Worm (Caenorhabditis elegans): Measurements from ENCODE around the gene Y50D7A.10.

- no peak for TF ChIP-seq fkh-3 (tag; optimal IDR thresholded peaks at IDR 0.05)
- no peak for TF ChIP-seq pha-4 (tag; optimal IDR thresholded peaks at IDR 0.05)
Measured at ce11 chrIII:292340-292739, 22.9 kb upstream of the Y50D7A.10 start, which contains the start of gene Y50D7A.1.
